Fruit fly (Drosophila melanogaster) whole organism, embryonic: ENCODE results near the gene CG32117.

ENCODE experiments used
- Adf1 ChIP-seq: fragments of 200-800 bp; sonication (Bioruptor generic); IDR thresholded peaks from 2 replicates; pipeline ENCODE4 v1.3.6; 2022; ENCODE audit warnings: missing biosample characterization, missing genetic modification characterization
- Blimp-1 ChIP-seq: fragments of 200-800 bp; sonication (Bioruptor generic); optimal IDR thresholded peaks from 3 replicates; lab custom pipeline; 2018; ENCODE audit warnings: missing biosample characterization, missing genetic modification characterization, mild to moderate bottlenecking, moderate library complexity, missing genetic modification reagents
- CG12071 ChIP-seq: fragments of 200-800 bp; sonication (Bioruptor generic); optimal IDR thresholded peaks from 3 replicates; lab custom pipeline; 2018; ENCODE audit warnings: missing biosample characterization, mild to moderate bottlenecking, missing genetic modification characterization
- CG12236 ChIP-seq: fragments of 200-800 bp; sonication (Bioruptor generic); optimal IDR thresholded peaks from 2 replicates; lab custom pipeline; 2016; ENCODE audit warnings: missing biosample characterization, missing genetic modification characterization
- CG12942 ChIP-seq: fragments of 200-800 bp; sonication (Bioruptor generic); optimal IDR thresholded peaks from 3 replicates; lab custom pipeline; 2016; ENCODE audit warnings: missing biosample characterization, missing genetic modification characterization
- CG15269 ChIP-seq: fragments of 200-800 bp; sonication (Bioruptor generic); optimal IDR thresholded peaks from 2 replicates; lab custom pipeline; 2018; ENCODE audit warnings: missing biosample characterization, mild to moderate bottlenecking, missing genetic modification characterization, moderate library complexity
- CG15601 ChIP-seq: fragments of 200-800 bp; sonication (Bioruptor generic); optimal IDR thresholded peaks from 3 replicates; lab custom pipeline; 2019; ENCODE audit warnings: missing biosample characterization, mild to moderate bottlenecking, missing genetic modification characterization, moderate library complexity
- CG1602 ChIP-seq: fragments of 200-800 bp; sonication (Bioruptor generic); optimal IDR thresholded peaks from 3 replicates; lab custom pipeline; 2016; ENCODE audit warnings: missing biosample characterization, missing genetic modification characterization
- CG17612 ChIP-seq: fragments of 200-800 bp; sonication (Bioruptor generic); IDR thresholded peaks from 2 replicates; pipeline ENCODE4 v1.3.6; 2022; ENCODE audit warnings: missing biosample characterization, missing genetic modification characterization
- CG18599 ChIP-seq: fragments of 200-800 bp; sonication (Bioruptor generic); optimal IDR thresholded peaks from 3 replicates; lab custom pipeline; 2017; ENCODE audit warnings: missing biosample characterization, missing genetic modification characterization, mild to moderate bottlenecking, moderate library complexity, missing genetic modification reagents
- CG2120 ChIP-seq: fragments of 200-800 bp; sonication (Bioruptor generic); optimal IDR thresholded peaks from 3 replicates; lab custom pipeline; 2016; ENCODE audit warnings: missing biosample characterization, missing genetic modification characterization
- CG30431 ChIP-seq: fragments of 200-800 bp; sonication (Bioruptor generic); optimal IDR thresholded peaks from 2 replicates; lab custom pipeline; 2017; ENCODE audit warnings: missing biosample characterization, missing genetic modification characterization
- CG3163 ChIP-seq: fragments of 200-800 bp; sonication (Bioruptor generic); optimal IDR thresholded peaks from 3 replicates; lab custom pipeline; 2016; ENCODE audit warnings: missing biosample characterization, missing genetic modification characterization
- CG32767 ChIP-seq: fragments of 200-800 bp; sonication (Bioruptor generic); IDR thresholded peaks from 2 replicates; pipeline ENCODE4 v1.3.6; 2022; ENCODE audit warnings: missing biosample characterization, missing genetic modification characterization
- CG3995 ChIP-seq: fragments of 200-800 bp; sonication (Bioruptor generic); optimal IDR thresholded peaks from 3 replicates; lab custom pipeline; 2016; ENCODE audit warnings: missing biosample characterization, missing genetic modification characterization
- CG43689 ChIP-seq: fragments of 200-800 bp; sonication (Bioruptor generic); IDR thresholded peaks from 2 replicates; pipeline ENCODE4 v1.3.6; 2022; ENCODE audit warnings: missing biosample characterization, missing genetic modification characterization
- CG4617 ChIP-seq: fragments of 200-800 bp; sonication (Bioruptor generic); optimal IDR thresholded peaks from 3 replicates; lab custom pipeline; 2016; ENCODE audit warnings: missing biosample characterization, missing genetic modification characterization, borderline replicate concordance
- CG8944 ChIP-seq: fragments of 200-800 bp; sonication (Bioruptor generic); optimal IDR thresholded peaks from 3 replicates; lab custom pipeline; 2016; ENCODE audit warnings: missing biosample characterization, missing genetic modification characterization
- CG9609 ChIP-seq: fragments of 200-800 bp; sonication (Bioruptor generic); optimal IDR thresholded peaks from 3 replicates; lab custom pipeline; 2016; ENCODE audit warnings: missing biosample characterization, missing genetic modification characterization
- CG9876 ChIP-seq: fragments of 200-800 bp; sonication (Bioruptor generic); optimal IDR thresholded peaks from 2 replicates; lab custom pipeline; 2016; ENCODE audit warnings: missing biosample characterization, missing genetic modification characterization
- Dad ChIP-seq: fragments of 200-800 bp; sonication (Bioruptor generic); optimal IDR thresholded peaks from 3 replicates; lab custom pipeline; 2016; ENCODE audit warnings: missing biosample characterization, missing genetic modification characterization
- Dek ChIP-seq: fragments of 200-800 bp; sonication (Bioruptor generic); optimal IDR thresholded peaks from 3 replicates; lab custom pipeline; 2019; ENCODE audit warnings: missing biosample characterization, mild to moderate bottlenecking, missing genetic modification characterization, moderate library complexity
- Eip74EF ChIP-seq, 2 experiments: fragments of 200-800 bp in 1 of 2; fragments of >200 bp in 1 of 2; sonication (Bioruptor generic) in 1 of 2; optimal IDR thresholded peaks; 2 replicates each; lab custom pipeline; 2017 to 2019; ENCODE audit warnings: missing biosample characterization in 2 of 2, missing genetic modification characterization in 2 of 2, mild to moderate bottlenecking in 1 of 2, moderate library complexity in 1 of 2
- Gug ChIP-seq: fragments of 200-800 bp; sonication (Bioruptor generic); IDR thresholded peaks from 4 replicates; pipeline ENCODE4 v1.3.6; 2022; ENCODE audit warnings: missing biosample characterization, missing genetic modification characterization
- HLH54F ChIP-seq: fragments of 200-800 bp; sonication (Bioruptor generic); optimal IDR thresholded peaks from 3 replicates; lab custom pipeline; 2016; ENCODE audit warnings: missing biosample characterization, missing genetic modification characterization
- HLHmδ ChIP-seq: fragments of 200-800 bp; sonication (Bioruptor generic); optimal IDR thresholded peaks from 2 replicates; lab custom pipeline; 2018; ENCODE audit warnings: missing biosample characterization, mild to moderate bottlenecking, missing genetic modification characterization, moderate library complexity
- HmgD ChIP-seq: fragments of 200-800 bp; sonication (Bioruptor generic); optimal IDR thresholded peaks from 3 replicates; lab custom pipeline; 2016; ENCODE audit warnings: missing biosample characterization, missing genetic modification characterization
- Hr3 ChIP-seq: fragments of 200-800 bp; sonication (Bioruptor generic); optimal IDR thresholded peaks from 3 replicates; lab custom pipeline; 2016; ENCODE audit warnings: missing biosample characterization, missing genetic modification characterization
- Max ChIP-seq: fragments of 200-800 bp; sonication (Bioruptor generic); optimal IDR thresholded peaks from 2 replicates; lab custom pipeline; 2016; ENCODE audit warnings: missing biosample characterization, mild to moderate bottlenecking, missing genetic modification characterization
- Ssrp ChIP-seq: fragments of 200-800 bp; sonication (Bioruptor generic); optimal IDR thresholded peaks from 2 replicates; lab custom pipeline; 2018; ENCODE audit warnings: missing biosample characterization, mild to moderate bottlenecking, missing genetic modification characterization, moderate library complexity
- Tbp ChIP-seq: fragments of >200 bp; optimal IDR thresholded peaks from 2 replicates; lab custom pipeline; 2018; ENCODE audit warnings: missing biosample characterization, missing genetic modification characterization
- br ChIP-seq: fragments of >200 bp; optimal IDR thresholded peaks from 2 replicates; lab custom pipeline; 2017
- bsh ChIP-seq, 2 experiments: fragments of 200-800 bp; sonication (Bioruptor generic); optimal IDR thresholded peaks; 2 replicates each; lab custom pipeline; 2017 to 2018; ENCODE audit warnings: mild to moderate bottlenecking in 2 of 2, missing biosample characterization in 2 of 2, missing genetic modification characterization in 2 of 2, moderate library complexity in 1 of 2
- btn ChIP-seq: fragments of 200-800 bp; sonication (Bioruptor generic); optimal IDR thresholded peaks from 2 replicates; lab custom pipeline; 2016; ENCODE audit warnings: missing biosample characterization, missing genetic modification characterization
- cato ChIP-seq: fragments of 200-800 bp; sonication (Bioruptor generic); optimal IDR thresholded peaks from 2 replicates; lab custom pipeline; 2016; ENCODE audit warnings: missing biosample characterization, missing genetic modification characterization, borderline replicate concordance
- fd96Cb ChIP-seq: fragments of 200-800 bp; sonication (Bioruptor generic); optimal IDR thresholded peaks from 2 replicates; lab custom pipeline; 2018; ENCODE audit warnings: missing biosample characterization, mild to moderate bottlenecking, missing genetic modification characterization, moderate library complexity
- gt ChIP-seq: fragments of 200-800 bp; sonication (Bioruptor generic); IDR thresholded peaks from 2 replicates; pipeline ENCODE4 v1.3.6; 2022; ENCODE audit warnings: missing biosample characterization, missing genetic modification characterization
- lmd ChIP-seq: fragments of 200-800 bp; sonication (Bioruptor generic); IDR thresholded peaks from 2 replicates; pipeline ENCODE4 v1.3.6; 2022; ENCODE audit warnings: missing biosample characterization, missing genetic modification characterization
- peb ChIP-seq: fragments of 200-800 bp; sonication (Bioruptor generic); IDR thresholded peaks from 2 replicates; pipeline ENCODE4 v1.3.6; 2022; ENCODE audit warnings: missing biosample characterization, missing genetic modification characterization
- pfk ChIP-seq: fragments of 200-800 bp; sonication (Bioruptor generic); optimal IDR thresholded peaks from 2 replicates; lab custom pipeline; 2018; ENCODE audit warnings: missing biosample characterization, mild to moderate bottlenecking, missing genetic modification characterization, moderate library complexity
- pum ChIP-seq: fragments of 200-800 bp; sonication (Bioruptor generic); optimal IDR thresholded peaks from 2 replicates; lab custom pipeline; 2016; ENCODE audit warnings: missing biosample characterization, missing genetic modification characterization
- salm ChIP-seq: fragments of 200-800 bp; sonication (Bioruptor generic); optimal IDR thresholded peaks from 2 replicates; lab custom pipeline; 2018; ENCODE audit warnings: missing biosample characterization, mild to moderate bottlenecking, missing genetic modification characterization
- sc ChIP-seq, 3 experiments: fragments of >200 bp in 2 of 3; fragments of 200-800 bp in 1 of 3; sonication (Bioruptor generic) in 1 of 3; optimal IDR thresholded peaks; 2 replicates in 2 of 3; 3 replicates in 1 of 3; lab custom pipeline; 2017; ENCODE audit warnings: mild to moderate bottlenecking in 1 of 3, missing biosample characterization in 1 of 3, missing genetic modification characterization in 1 of 3, missing genetic modification reagents in 1 of 3
- schlank ChIP-seq: fragments of 200-800 bp; sonication (Bioruptor generic); optimal IDR thresholded peaks from 2 replicates; lab custom pipeline; 2018; ENCODE audit warnings: missing biosample characterization, mild to moderate bottlenecking, missing genetic modification characterization
- scrt ChIP-seq: fragments of 200-800 bp; sonication (Bioruptor generic); optimal IDR thresholded peaks from 2 replicates; lab custom pipeline; 2018; ENCODE audit warnings: missing biosample characterization, mild to moderate bottlenecking, missing genetic modification characterization, moderate library complexity
- sd ChIP-seq: fragments of 200-800 bp; sonication (Bioruptor generic); optimal IDR thresholded peaks from 3 replicates; lab custom pipeline; 2018; ENCODE audit warnings: missing biosample characterization, mild to moderate bottlenecking, missing genetic modification characterization, moderate library complexity
- sens ChIP-seq: fragments of 200-800 bp; sonication (Bioruptor generic); peaks from one replicate; lab custom pipeline; 2016; ENCODE audit warnings: missing biosample characterization, missing genetic modification characterization
- sim ChIP-seq: fragments of 200-800 bp; sonication (Bioruptor generic); IDR thresholded peaks from 2 replicates; pipeline ENCODE4 v1.3.6; 2022; ENCODE audit warnings: missing biosample characterization, missing genetic modification characterization
- sisA ChIP-seq: fragments of 200-800 bp; sonication (Bioruptor generic); IDR thresholded peaks from 2 replicates; pipeline ENCODE4 v1.3.6; 2022; ENCODE audit warnings: missing biosample characterization, missing genetic modification characterization
- sob ChIP-seq: fragments of 200-800 bp; sonication (Bioruptor generic); IDR thresholded peaks from 2 replicates; pipeline ENCODE4 v1.3.6; 2022; ENCODE audit warnings: missing biosample characterization, missing genetic modification characterization
- tio ChIP-seq: fragments of 200-800 bp; sonication (Bioruptor generic); optimal IDR thresholded peaks from 2 replicates; lab custom pipeline; 2017; ENCODE audit warnings: missing biosample characterization, missing genetic modification characterization, inconsistent platforms
- wek ChIP-seq: fragments of 200-800 bp; sonication (Bioruptor generic); optimal IDR thresholded peaks from 3 replicates; lab custom pipeline; 2018; ENCODE audit warnings: missing biosample characterization, mild to moderate bottlenecking, missing genetic modification characterization, moderate library complexity

Gene CG32117

DNA sequence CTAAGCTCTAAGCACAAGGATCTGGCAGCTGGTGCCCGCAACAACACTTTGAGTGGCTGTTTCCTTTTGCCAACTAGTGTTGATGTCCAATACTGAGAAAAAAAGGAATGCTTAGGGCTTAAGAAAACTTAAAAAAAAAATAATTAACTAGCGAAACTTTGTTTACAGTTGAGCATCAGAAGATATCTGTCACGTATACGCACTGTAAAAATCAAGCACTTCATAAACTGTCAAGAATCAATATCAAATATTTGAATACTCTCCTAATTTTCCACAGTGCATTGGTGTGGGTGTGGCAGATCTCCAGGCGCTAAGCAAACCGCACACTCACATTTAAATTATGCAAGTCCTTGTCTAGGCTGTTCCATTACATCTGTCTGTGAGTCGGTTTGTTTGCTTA lies 29.3 kb downstream of the CG32117 start (continued):
- TF ChIP-seq salm (tag; lab: Kevin White, UChicago): no peak
- no peak for TF ChIP-seq sim (GFP tag; lab: Robert Waterston, UW)
- TF ChIP-seq schlank (tag; lab: Kevin White, UChicago): no peak
- TF ChIP-seq Adf1 (GFP tag; lab: Robert Waterston, UW): no peak
- no peak for TF ChIP-seq Ssrp (tag; lab: Kevin White, UChicago)
- no peak for TF ChIP-seq Blimp-1
- no peak for TF ChIP-seq Max (GFP tag; lab: Kevin White, UChicago)
- no peak for TF ChIP-seq wek (GFP tag; lab: Kevin White, UChicago)
- no peak for TF ChIP-seq HLHmδ (GFP tag; lab: Kevin White, UChicago)
- TF ChIP-seq br (lab: Kevin White, UChicago): no peak
- TF ChIP-seq scrt (GFP tag; lab: Kevin White, UChicago): peak; percentile 31
- no peak for TF ChIP-seq fd96Cb (tag; lab: Kevin White, UChicago)
- TF ChIP-seq CG30431 (GFP tag; lab: Kevin White, UChicago): no peak
- peak; percentile 22; the same call in 1 of the 2 replicates for TF ChIP-seq sob (GFP tag; lab: Robert Waterston, UW)
- TF ChIP-seq CG32767 (GFP tag; lab: Robert Waterston, UW): no peak
- no peak for TF ChIP-seq HmgD (GFP tag; lab: Kevin White, UChicago)
- TF ChIP-seq CG43689 (GFP tag; lab: Robert Waterston, UW): no peak
- no peak for TF ChIP-seq Hr3 (GFP tag; lab: Kevin White, UChicago)
- no peak for TF ChIP-seq sc (optimal IDR thresholded peaks at IDR 0.05; lab: Kevin White, UChicago)
- TF ChIP-seq sc (GFP tag; optimal IDR thresholded peaks at IDR 0.05; lab: Kevin White, UChicago): no peak
- no peak for TF ChIP-seq CG1602 (GFP tag; lab: Kevin White, UChicago)
- TF ChIP-seq Dek: no peak
- TF ChIP-seq gt (GFP tag; lab: Robert Waterston, UW): no peak
- no peak for TF ChIP-seq Tbp (GFP tag; lab: Kevin White, UChicago)
- TF ChIP-seq HLH54F (GFP tag; lab: Kevin White, UChicago): no peak
- peak; percentile 76 for TF ChIP-seq CG18599 (GFP tag; lab: Kevin White, UChicago)
- no peak for TF ChIP-seq tio
- no peak for TF ChIP-seq CG3163 (GFP tag; lab: Kevin White, UChicago)
- TF ChIP-seq pum (GFP tag; lab: Kevin White, UChicago): no peak
- TF ChIP-seq CG12942 (GFP tag; lab: Kevin White, UChicago): no peak
- no peak for TF ChIP-seq CG9876 (GFP tag; lab: Kevin White, UChicago)
- no peak for TF ChIP-seq btn
- TF ChIP-seq CG9609 (GFP tag; lab: Kevin White, UChicago): no peak
- no peak for TF ChIP-seq Gug (GFP tag; lab: Robert Waterston, UW)
- no peak for TF ChIP-seq CG12236 (GFP tag; lab: Kevin White, UChicago)
- TF ChIP-seq CG17612 (GFP tag; lab: Robert Waterston, UW): no peak
- TF ChIP-seq sisA (GFP tag; lab: Robert Waterston, UW): 0 out of 2 replicates have a peak, but pooled peaks have one; percentile 14
- TF ChIP-seq sd: no peak
- TF ChIP-seq CG12071: no peak
- no peak for TF ChIP-seq CG4617 (GFP tag; lab: Kevin White, UChicago)
- no peak for TF ChIP-seq CG3995 (GFP tag; lab: Kevin White, UChicago)
- no peak for TF ChIP-seq peb (GFP tag; lab: Robert Waterston, UW)
- peak; percentile 39 for TF ChIP-seq sens (GFP tag; lab: Kevin White, UChicago)
- TF ChIP-seq CG15269 (tag; lab: Kevin White, UChicago): peak; percentile 53
- TF ChIP-seq bsh (GFP tag; optimal IDR thresholded peaks at IDR 0.05; lab: Kevin White, UChicago): no peak
- TF ChIP-seq lmd: peak; percentile 35; the same call in 1 of the 2 replicates
- no peak for TF ChIP-seq Eip74EF (GFP tag; optimal IDR thresholded peaks at IDR 0.05; lab: Kevin White, UChicago)
- no peak for TF ChIP-seq pfk (GFP tag; lab: Kevin White, UChicago)
- TF ChIP-seq cato (GFP tag; lab: Kevin White, UChicago): no peak
- no peak for TF ChIP-seq CG15601 (tag; lab: Kevin White, UChicago)
- no peak for TF ChIP-seq CG8944 (GFP tag; lab: Kevin White, UChicago)
- TF ChIP-seq CG2120: peak; percentile 69
- TF ChIP-seq Dad (GFP tag; lab: Kevin White, UChicago): no peak
